Worm (Caenorhabditis elegans) whole organism, L3 larva: ENCODE results near the gene F14D7.8.
A peak's percentile ranks its signal among the peaks of the same experiment; 100 is the strongest.

ENCODE experiments used
- R02D3.7 ChIP-seq: fragments of 150-350 bp; optimal IDR thresholded peaks from 2 replicates; lab custom pipeline; 2014; ENCODE audit warnings: missing biosample characterization, missing genetic modification characterization
- ceh-82 ChIP-seq: fragments of 150-350 bp; optimal IDR thresholded peaks from 2 replicates; lab custom pipeline; 2014; ENCODE audit warnings: missing biosample characterization, missing genetic modification characterization
- snpc-4 ChIP-seq: fragments of 150-350 bp; optimal IDR thresholded peaks from 2 replicates; lab custom pipeline; 2014; ENCODE audit warnings: missing biosample characterization, missing genetic modification characterization

ce11 chrV:14355738-14356368, 43.3 kb upstream of the F14D7.8 start, which contains the start of gene cyn-1:
- peak; percentile 72 for TF ChIP-seq R02D3.7 (tag; lab: Kevin White, UChicago)
- peak; percentile 86 for TF ChIP-seq snpc-4
- TF ChIP-seq ceh-82 (tag; lab: Kevin White, UChicago): peak; percentile 26
